Worm (Caenorhabditis elegans) whole organism, L3 larva: ENCODE measurements around the gene twk-24.

Experiments
- aly-2 ChIP-seq: fragments of 150-350 bp; optimal IDR thresholded peaks from 2 replicates; lab custom pipeline; 2014; ENCODE audit warnings: missing biosample characterization, missing genetic modification characterization
- ama-1 ChIP-seq: fragments of 150-350 bp; optimal IDR thresholded peaks from 2 replicates; lab custom pipeline; 2018
- ceh-28 ChIP-seq: fragments of 150-350 bp; optimal IDR thresholded peaks from 2 replicates; lab custom pipeline; 2014; ENCODE audit warnings: missing biosample characterization, missing genetic modification reagents, missing genetic modification characterization
- ceh-82 ChIP-seq: fragments of 150-350 bp; optimal IDR thresholded peaks from 2 replicates; lab custom pipeline; 2014; ENCODE audit warnings: missing biosample characterization, missing genetic modification characterization
- elt-3 ChIP-seq, 3 experiments: fragments of 150-350 bp in 1 of 3; sonication (generic microtip) in 2 of 3; optimal IDR thresholded peaks; 2 replicates in 2 of 3; 4 replicates in 1 of 3; lab custom pipeline; 2014 to 2017; ENCODE audit warnings: missing biosample characterization in 3 of 3, missing genetic modification characterization in 3 of 3
- nhr-76 ChIP-seq: fragments of 150-350 bp; sonication (generic microtip); optimal IDR thresholded peaks from 5 replicates; lab custom pipeline; 2014; ENCODE audit warnings: missing biosample characterization, missing genetic modification characterization
- pqm-1 ChIP-seq: fragments of 150-350 bp; optimal IDR thresholded peaks from 2 replicates; lab custom pipeline; 2017; ENCODE audit warnings: missing biosample characterization, missing genetic modification characterization, inconsistent platforms
- skn-1 ChIP-seq: fragments of 150-350 bp; optimal IDR thresholded peaks from 2 replicates; lab custom pipeline; 2014; ENCODE audit warnings: missing biosample characterization, missing genetic modification characterization
- snpc-4 ChIP-seq: fragments of 150-350 bp; optimal IDR thresholded peaks from 2 replicates; lab custom pipeline; 2014; ENCODE audit warnings: missing biosample characterization, missing genetic modification characterization
- tbx-2 ChIP-seq: sonication (generic microtip); optimal IDR thresholded peaks from 2 replicates; lab custom pipeline; 2016; ENCODE audit warnings: mild to moderate bottlenecking, missing genetic modification characterization, missing compliant biosample characterization
- ztf-11 ChIP-seq: fragments of 150-350 bp; optimal IDR thresholded peaks from 2 replicates; lab custom pipeline; 2014; ENCODE audit warnings: missing biosample characterization, missing genetic modification characterization

DNA sequence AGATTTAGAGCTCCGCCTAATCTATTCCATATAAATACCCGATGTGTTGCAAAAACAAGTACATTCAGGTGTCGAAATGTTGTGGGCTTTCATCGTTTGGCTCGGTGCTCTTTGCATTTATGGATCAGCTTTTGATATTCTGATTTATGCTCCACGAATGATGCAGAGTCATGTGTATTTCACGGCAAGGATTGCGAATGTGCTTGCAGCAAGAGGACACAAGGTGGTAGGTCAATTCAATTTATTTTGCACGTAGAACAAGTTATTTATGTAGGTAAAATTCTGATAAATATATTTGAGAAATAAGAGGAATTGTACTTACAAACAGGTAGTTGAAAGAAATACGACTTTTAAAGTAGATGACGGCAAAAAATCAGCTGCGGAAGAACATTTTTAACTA lies 10.2 kb downstream of the twk-24 start, which contains the start of gene ugt-56:
- TF ChIP-seq skn-1 (no peak), pqm-1 (no peak), ztf-11 (tag; lab: Kevin White, UChicago) (no peak), nhr-76 (tag; lab: Kevin White, UChicago) (no peak), snpc-4 (tag; lab: Kevin White, UChicago) (no peak), ceh-28 (tag; lab: Kevin White, UChicago) (no peak), ama-1 (no peak), tbx-2 (tag; lab: Kevin White, UChicago) (no peak), elt-3 (tag; optimal IDR thresholded peaks at IDR 0.05; lab: Kevin White, UChicago) (no peak), ceh-82 (tag; lab: Kevin White, UChicago) (no peak), aly-2 (tag; lab: Kevin White, UChicago) (no peak)
